Fruit fly (Drosophila melanogaster): ENCODE measurements around the gene CheA84a.
A peak's percentile ranks its signal among the peaks of the same experiment; 100 is the strongest.

CheA84a gene

dm6 chr3R:8239472-8240301, 35.1 kb upstream of the CheA84a start (continued):
- TF ChIP-seq unc-4 (GFP tag; IDR thresholded peaks at IDR 0.05; ENCODE audit: partially characterized antibody) (no peak), CG4424 (GFP tag; optimal IDR thresholded peaks at IDR 0.05) (peak; percentile 93), inv (GFP tag; IDR thresholded peaks at IDR 0.05; ENCODE audit: partially characterized antibody) (no peak), CG2712 (tag; optimal IDR thresholded peaks at IDR 0.05) (peak; percentile 90), Fer2 (tag; optimal IDR thresholded peaks at IDR 0.05) (peak; percentile 79), CG17829 (tag; optimal IDR thresholded peaks at IDR 0.05) (peak; percentile 92), gfzf (GFP tag; optimal IDR thresholded peaks at IDR 0.05) (no peak), Dref (GFP tag; IDR thresholded peaks at IDR 0.05) (no peak), CG17186 (GFP tag; optimal IDR thresholded peaks at IDR 0.05) (no peak), ssp (GFP tag; IDR thresholded peaks at IDR 0.05) (peak; percentile 55), CG7928 (GFP tag; optimal IDR thresholded peaks at IDR 0.05) (peak; percentile 72), Sox100B (GFP tag; optimal IDR thresholded peaks at IDR 0.05) (peak; percentile 98), CG9876 (GFP tag; optimal IDR thresholded peaks at IDR 0.05) (peak; percentile 22), Oli (tag; optimal IDR thresholded peaks at IDR 0.05) (peak; percentile 94), CG15479 (GFP tag; optimal IDR thresholded peaks at IDR 0.05) (no peak), Lim3 (GFP tag; IDR thresholded peaks at IDR 0.05) (no peak), Bgb (GFP tag; IDR thresholded peaks at IDR 0.05; ENCODE audit: partially characterized antibody) (no peak), Six4 (GFP tag; optimal IDR thresholded peaks at IDR 0.05) (peak; percentile 67), Taf1 (GFP tag; IDR thresholded peaks at IDR 0.05) (peak; percentile 62; the same call in 1 of the 2 replicates), exex (tag; optimal IDR thresholded peaks at IDR 0.05) (peak; percentile 69), Gug (GFP tag; IDR thresholded peaks at IDR 0.05) (peak; percentile 18; the same call in 2 of the 4 replicates), CG43689 (GFP tag; IDR thresholded peaks at IDR 0.05) (peak; percentile 58), sqz (GFP tag; optimal IDR thresholded peaks at IDR 0.05) (peak; percentile 87), CG7786 (GFP tag; optimal IDR thresholded peaks at IDR 0.05) (peak; percentile 62), ATbp (GFP tag; optimal IDR thresholded peaks at IDR 0.05) (peak; percentile 84), CG2889 (GFP tag; IDR thresholded peaks at IDR 0.05) (no peak; the same call in 1 of the 3 replicates), seq (GFP tag; IDR thresholded peaks at IDR 0.05) (peak; percentile 75; the same call in 1 of the 2 replicates), bab2 (GFP tag; optimal IDR thresholded peaks at IDR 0.05) (peak; percentile 78), Vsx1 (GFP tag; optimal IDR thresholded peaks at IDR 0.05) (peak; percentile 82), CG17359 (tag; optimal IDR thresholded peaks at IDR 0.05) (peak; percentile 87), phol (tag; optimal IDR thresholded peaks at IDR 0.05) (peak; percentile 62), CG3726 (GFP tag; IDR thresholded peaks at IDR 0.05) (peak; percentile 62; the same call in 1 of the 3 replicates), PHDP (tag; optimal IDR thresholded peaks at IDR 0.05) (peak; percentile 90), abd-A (tag; optimal IDR thresholded peaks at IDR 0.05) (no peak), dati (GFP tag; IDR thresholded peaks at IDR 0.05) (peak; percentile 58), Adf1 (GFP tag; IDR thresholded peaks at IDR 0.05) (no peak), run (tag; optimal IDR thresholded peaks at IDR 0.05) (peak; percentile 88), CG17385 (GFP tag; optimal IDR thresholded peaks at IDR 0.05) (peak; percentile 92), CG10654 (GFP tag; optimal IDR thresholded peaks at IDR 0.05) (peak; percentile 74), aop (GFP tag; IDR thresholded peaks at IDR 0.05) (no peak), corto (GFP tag; optimal IDR thresholded peaks at IDR 0.05) (no peak), lov (optimal IDR thresholded peaks at IDR 0.05) (no peak), lov (GFP tag; IDR thresholded peaks at IDR 0.05) (0 out of 3 replicates have a peak, but pooled peaks have one; percentile 33), HHEX (GFP tag; optimal IDR thresholded peaks at IDR 0.05) (peak; percentile 90), grau (tag; optimal IDR thresholded peaks at IDR 0.05) (peak; percentile 92), CG32767 (GFP tag; IDR thresholded peaks at IDR 0.05) (peak; percentile 71), ERR (GFP tag; optimal IDR thresholded peaks at IDR 0.05) (no peak), CG4854 (GFP tag; optimal IDR thresholded peaks at IDR 0.05) (peak; percentile 54), dimm (GFP tag; IDR thresholded peaks at IDR 0.05) (no peak)
